Fruit fly (Drosophila melanogaster) whole organism, embryonic: ENCODE measurements around the gene PIP82.

Source experiments
- BEAF-32 ChIP-seq: fragments of 200-800 bp; sonication (Bioruptor generic); optimal IDR thresholded peaks from 3 replicates; lab custom pipeline; 2017; ENCODE audit warnings: missing biosample characterization, missing genetic modification characterization, mild to moderate bottlenecking, moderate library complexity, missing genetic modification reagents
- Blimp-1 ChIP-seq: fragments of 200-800 bp; sonication (Bioruptor generic); optimal IDR thresholded peaks from 3 replicates; lab custom pipeline; 2018; ENCODE audit warnings: missing biosample characterization, missing genetic modification characterization, mild to moderate bottlenecking, moderate library complexity, missing genetic modification reagents
- CG14710 ChIP-seq: fragments of 200-800 bp; sonication (Bioruptor generic); optimal IDR thresholded peaks from 3 replicates; lab custom pipeline; 2019; ENCODE audit warnings: missing biosample characterization, mild to moderate bottlenecking, missing genetic modification characterization, moderate library complexity
- CG17385 ChIP-seq: fragments of 200-800 bp; sonication (Bioruptor generic); optimal IDR thresholded peaks from 3 replicates; lab custom pipeline; 2018; ENCODE audit warnings: missing biosample characterization, mild to moderate bottlenecking, missing genetic modification characterization
- CG1832 ChIP-seq: fragments of 200-800 bp; sonication (Bioruptor generic); optimal IDR thresholded peaks from 2 replicates; lab custom pipeline; 2017; ENCODE audit warnings: missing biosample characterization, mild to moderate bottlenecking, missing genetic modification characterization, inconsistent platforms
- CG3407 ChIP-seq: fragments of 200-800 bp; sonication (Bioruptor generic); optimal IDR thresholded peaks from 2 replicates; lab custom pipeline; 2018; ENCODE audit warnings: missing biosample characterization, mild to moderate bottlenecking, missing genetic modification characterization
- CG34376 ChIP-seq: fragments of 200-800 bp; sonication (Bioruptor generic); optimal IDR thresholded peaks from 2 replicates; lab custom pipeline; 2018; ENCODE audit warnings: missing biosample characterization, mild to moderate bottlenecking, missing genetic modification characterization
- CG34422 ChIP-seq: fragments of 200-800 bp; sonication (Bioruptor generic); IDR thresholded peaks from 3 replicates; pipeline ENCODE4 v1.3.6; 2022; ENCODE audit warnings: missing biosample characterization, missing genetic modification characterization
- CG6813 ChIP-seq: fragments of 200-800 bp; sonication (Bioruptor generic); optimal IDR thresholded peaks from 2 replicates; lab custom pipeline; 2017; ENCODE audit warnings: missing biosample characterization, missing genetic modification characterization, mild to moderate bottlenecking, moderate library complexity, missing genetic modification reagents
- CG8281 ChIP-seq: fragments of 200-800 bp; sonication (Bioruptor generic); optimal IDR thresholded peaks from 2 replicates; lab custom pipeline; 2018; ENCODE audit warnings: missing biosample characterization, mild to moderate bottlenecking, missing genetic modification characterization, moderate library complexity
- CG9876 ChIP-seq: fragments of 200-800 bp; sonication (Bioruptor generic); optimal IDR thresholded peaks from 2 replicates; lab custom pipeline; 2016; ENCODE audit warnings: missing biosample characterization, missing genetic modification characterization
- D19B ChIP-seq: fragments of 200-800 bp; sonication (Bioruptor generic); optimal IDR thresholded peaks from 2 replicates; lab custom pipeline; 2017; ENCODE audit warnings: missing biosample characterization, mild to moderate bottlenecking, missing genetic modification characterization
- Deaf1 ChIP-seq: fragments of 200-800 bp; optimal IDR thresholded peaks from 3 replicates; lab custom pipeline; 2019; ENCODE audit warnings: missing biosample characterization, mild to moderate bottlenecking, missing genetic modification characterization, moderate library complexity
- E2f2 ChIP-seq: fragments of 200-800 bp; sonication (Bioruptor generic); IDR thresholded peaks from 2 replicates; pipeline ENCODE4 v1.3.6; 2022; ENCODE audit warnings: missing biosample characterization, missing genetic modification characterization
- GATAe ChIP-seq: fragments of 200-800 bp; sonication (Bioruptor generic); conservative IDR thresholded peaks from 2 replicates; pipeline ENCODE4 v1.3.6; 2022; ENCODE audit warnings: missing biosample characterization, missing genetic modification characterization
- HmgZ ChIP-seq: fragments of 200-800 bp; sonication (Bioruptor generic); optimal IDR thresholded peaks from 2 replicates; lab custom pipeline; 2018; ENCODE audit warnings: missing biosample characterization, mild to moderate bottlenecking, missing genetic modification characterization
- Hr78 ChIP-seq, 2 experiments: fragments of 200-800 bp in 1 of 2; fragments of >200 bp in 1 of 2; sonication (Bioruptor generic) in 1 of 2; optimal IDR thresholded peaks; 2 replicates each; lab custom pipeline; 2017 to 2019; ENCODE audit warnings: missing biosample characterization in 2 of 2, missing genetic modification characterization in 2 of 2, mild to moderate bottlenecking in 1 of 2, moderate library complexity in 1 of 2
- NFAT ChIP-seq: fragments of 200-800 bp; sonication (Bioruptor generic); IDR thresholded peaks from 2 replicates; pipeline ENCODE4 v1.3.6; 2022; ENCODE audit warnings: missing biosample characterization, missing genetic modification characterization
- Pdp1 ChIP-seq, 2 experiments: fragments of 200-800 bp; sonication (Bioruptor generic); optimal IDR thresholded peaks; 3 replicates each; lab custom pipeline; 2016; ENCODE audit warnings: missing biosample characterization in 2 of 2, missing genetic modification characterization in 2 of 2, mild to moderate bottlenecking in 1 of 2, moderate library complexity in 1 of 2
- Rfx ChIP-seq: fragments of 200-800 bp; sonication (Bioruptor generic); IDR thresholded peaks from 2 replicates; pipeline ENCODE4 v1.3.6; 2022; ENCODE audit warnings: missing biosample characterization, missing genetic modification characterization
- Spps ChIP-seq: fragments of 200-800 bp; sonication (Bioruptor generic); optimal IDR thresholded peaks from 2 replicates; lab custom pipeline; 2018; ENCODE audit warnings: missing biosample characterization, mild to moderate bottlenecking, missing genetic modification characterization
- Sry-δ ChIP-seq: fragments of 200-800 bp; sonication (Bioruptor generic); optimal IDR thresholded peaks from 2 replicates; lab custom pipeline; 2016; ENCODE audit warnings: missing biosample characterization, missing genetic modification characterization
- Trl ChIP-seq, 3 experiments: fragments of >200 bp in 2 of 3; fragments of 200-800 bp in 1 of 3; sonication (Bioruptor generic) in 1 of 3; optimal IDR thresholded peaks; 2 replicates in 1 of 3; 3 replicates in 2 of 3; lab custom pipeline; 2016 to 2017; ENCODE audit warnings: missing biosample characterization in 1 of 3, missing genetic modification characterization in 1 of 3
- ash1 ChIP-seq: fragments of 200-800 bp; sonication (Bioruptor generic); optimal IDR thresholded peaks from 2 replicates; lab custom pipeline; 2018; ENCODE audit warnings: missing biosample characterization, mild to moderate bottlenecking, missing genetic modification characterization
- br ChIP-seq: fragments of >200 bp; optimal IDR thresholded peaks from 2 replicates; lab custom pipeline; 2017
- cg ChIP-seq: fragments of 200-800 bp; sonication (Bioruptor generic); optimal IDR thresholded peaks from 3 replicates; lab custom pipeline; 2019; ENCODE audit warnings: missing biosample characterization, mild to moderate bottlenecking, missing genetic modification characterization, moderate library complexity
- crol ChIP-seq: fragments of 200-800 bp; sonication (Bioruptor generic); IDR thresholded peaks from 2 replicates; pipeline ENCODE4 v1.3.6; 2022; ENCODE audit warnings: missing biosample characterization, missing genetic modification characterization
- ewg ChIP-seq: fragments of 200-800 bp; sonication (Bioruptor generic); optimal IDR thresholded peaks from 3 replicates; lab custom pipeline; 2017; ENCODE audit warnings: mild to moderate bottlenecking, missing biosample characterization, missing genetic modification reagents, missing genetic modification characterization
- exex ChIP-seq: fragments of 200-800 bp; sonication (Bioruptor generic); optimal IDR thresholded peaks from 4 replicates; lab custom pipeline; 2018; ENCODE audit warnings: missing biosample characterization, mild to moderate bottlenecking, missing genetic modification characterization, moderate library complexity
- fru ChIP-seq: fragments of >200 bp; optimal IDR thresholded peaks from 2 replicates; lab custom pipeline; 2017
- kah ChIP-seq: fragments of 200-800 bp; sonication (Bioruptor generic); optimal IDR thresholded peaks from 2 replicates; lab custom pipeline; 2018; ENCODE audit warnings: missing biosample characterization, mild to moderate bottlenecking, missing genetic modification characterization
- lab ChIP-seq: fragments of 200-800 bp; sonication (Bioruptor generic); optimal IDR thresholded peaks from 3 replicates; lab custom pipeline; 2017; ENCODE audit warnings: missing biosample characterization, missing genetic modification characterization, mild to moderate bottlenecking, moderate library complexity, missing genetic modification reagents
- pros ChIP-seq: fragments of 200-800 bp; sonication (Bioruptor generic); optimal IDR thresholded peaks from 3 replicates; lab custom pipeline; 2019; ENCODE audit warnings: missing biosample characterization, mild to moderate bottlenecking, missing genetic modification characterization, moderate library complexity
- row ChIP-seq: fragments of 200-800 bp; sonication (Bioruptor generic); IDR thresholded peaks from 3 replicates; pipeline ENCODE4 v1.3.6; 2022; ENCODE audit warnings: missing biosample characterization, missing genetic modification characterization
- toy ChIP-seq: fragments of 200-800 bp; sonication (Bioruptor generic); IDR thresholded peaks from 2 replicates; pipeline ENCODE4 v1.3.6; 2022; ENCODE audit warnings: missing biosample characterization, missing genetic modification characterization
- ttk ChIP-seq: fragments of 200-800 bp; sonication (Bioruptor generic); IDR thresholded peaks from 2 replicates; pipeline ENCODE4 v2.1.2; 2022; ENCODE audit warnings: missing biosample characterization, missing genetic modification characterization

Gene PIP82

DNA sequence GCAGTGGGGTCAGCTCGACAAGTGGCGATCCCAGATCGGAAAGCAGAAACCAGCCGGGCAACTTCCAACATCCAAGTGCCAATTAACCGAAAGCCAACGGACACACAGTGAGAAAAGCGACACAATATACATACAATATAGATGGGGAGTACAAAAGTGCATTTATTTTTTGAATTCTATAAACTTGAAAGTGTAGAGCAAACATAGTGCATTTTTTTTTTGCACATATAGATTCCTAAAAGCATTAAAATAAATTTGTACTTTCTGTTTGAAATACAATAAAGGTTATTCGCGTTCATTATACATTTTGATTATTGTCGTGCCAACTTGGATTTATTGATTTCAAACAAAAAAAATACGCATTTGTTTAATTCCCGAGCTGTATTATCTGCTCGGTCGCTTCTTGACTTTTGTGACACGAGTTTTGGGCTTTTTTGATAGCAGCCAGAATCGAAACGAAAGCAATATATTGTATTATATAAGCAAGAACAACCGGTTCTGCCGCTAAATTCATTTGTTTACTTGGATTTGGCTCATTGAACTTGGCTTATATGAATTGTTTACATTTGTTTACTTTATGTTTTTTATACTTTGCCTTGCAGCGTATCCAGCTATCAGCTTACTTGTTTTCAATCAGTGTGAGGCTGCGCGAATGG lies 43.6 kb upstream of the PIP82 start, which contains the start of gene spirit:
Gene spirit (minus strand): TSS at position 655 of the 656 bp plus-strand sequence.
- TF ChIP-seq Pdp1 (GFP tag; optimal IDR thresholded peaks at IDR 0.05; lab: Kevin White, UChicago) = peak in 1 of 2 experiments; percentile 89
- TF ChIP-seq CG6813 = no peak
- TF ChIP-seq, all 482 proteins: peak for 1

DNA sequence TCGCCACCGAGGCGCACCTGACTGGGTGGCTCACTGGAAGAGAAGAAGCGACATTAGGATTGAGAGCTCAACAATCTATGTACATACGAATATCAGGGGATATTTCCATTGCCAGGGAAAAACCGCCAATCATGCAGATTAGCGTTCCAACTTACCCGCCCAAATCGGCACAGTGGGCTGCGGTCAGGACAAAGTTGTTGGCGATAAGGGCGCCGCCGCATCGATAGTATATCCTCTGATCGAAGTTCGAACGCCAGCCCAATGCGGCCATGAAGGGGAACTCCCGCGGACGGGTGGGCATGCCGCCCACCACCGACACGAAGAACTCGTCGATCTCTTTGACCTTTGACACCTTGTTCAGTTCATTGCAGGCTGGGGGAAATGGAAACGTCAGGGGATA lies 42.4 kb upstream of the PIP82 start:
- TF ChIP-seq ttk = no peak
- peak in 1 of 2 experiments; percentile 32 for TF ChIP-seq Hr78 (GFP tag; optimal IDR thresholded peaks at IDR 0.05; lab: Kevin White, UChicago)

DNA sequence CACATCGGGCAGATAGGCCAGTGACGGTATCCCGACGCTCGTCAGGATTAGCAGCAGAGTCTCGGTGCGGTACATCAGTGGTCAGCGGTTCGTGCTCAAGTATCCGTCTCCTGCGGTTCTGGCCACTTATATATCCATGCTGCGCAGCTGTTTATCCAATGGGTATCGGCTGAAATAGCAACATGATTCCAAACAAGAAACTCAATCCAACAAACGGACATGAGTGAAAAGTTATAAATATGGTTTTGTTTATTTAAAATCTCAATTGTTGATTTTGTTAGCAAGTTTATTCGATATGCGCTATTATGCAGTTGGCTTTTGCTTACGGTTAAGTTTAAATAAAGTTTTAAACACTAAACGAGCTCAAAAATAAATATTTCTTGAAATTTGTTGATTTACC lies 41.4 kb upstream of the PIP82 start, which contains the start of gene CG12111:
Gene CG12111 (minus strand): TSS at position 101 of the 400 bp plus-strand sequence.
- no peak for TF ChIP-seq CG9876 (GFP tag; lab: Kevin White, UChicago)
- TF ChIP-seq CG3407 (GFP tag; lab: Kevin White, UChicago) = no peak
- no peak for TF ChIP-seq Spps (tag; lab: Kevin White, UChicago)
- no peak for TF ChIP-seq E2f2
- no peak for TF ChIP-seq Sry-δ
- no peak for TF ChIP-seq GATAe (GFP tag; lab: Robert Waterston, UW)
- no peak for TF ChIP-seq D19B (GFP tag; lab: Kevin White, UChicago)
- no peak for TF ChIP-seq fru (lab: Kevin White, UChicago)
- no peak for TF ChIP-seq CG17385 (GFP tag; lab: Kevin White, UChicago)
- no peak for TF ChIP-seq cg (GFP tag; lab: Kevin White, UChicago)
- no peak for TF ChIP-seq HmgZ (tag; lab: Kevin White, UChicago)
- TF ChIP-seq CG14710 (tag; lab: Kevin White, UChicago) = no peak
- TF ChIP-seq lab (GFP tag; lab: Kevin White, UChicago) = no peak
- no peak for TF ChIP-seq ash1 (GFP tag; lab: Kevin White, UChicago)
- no peak for TF ChIP-seq br
- no peak for TF ChIP-seq crol (GFP tag; lab: Robert Waterston, UW)
- TF ChIP-seq CG34422 = no peak
- TF ChIP-seq CG8281 (tag; lab: Kevin White, UChicago) = no peak
- TF ChIP-seq row = no peak

DNA sequence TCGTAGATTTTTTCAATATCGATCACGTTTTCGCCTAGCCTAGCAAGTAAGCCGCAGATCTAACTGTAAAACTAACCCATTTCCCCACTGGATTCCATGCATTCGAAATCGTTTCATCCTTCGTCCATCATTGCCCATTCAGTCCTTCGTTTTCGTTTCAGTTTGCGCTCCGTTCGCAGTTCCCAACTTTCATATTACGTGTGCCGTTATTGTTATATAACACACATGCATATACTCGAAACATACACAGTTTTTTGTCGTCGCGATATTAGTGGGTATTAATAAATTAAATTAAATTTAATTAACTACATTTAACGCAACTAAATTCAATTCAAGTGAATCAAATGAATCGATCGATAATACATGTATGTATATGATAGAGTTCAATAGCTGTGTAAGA lies 40.1 kb upstream of the PIP82 start:
- TF ChIP-seq kah (GFP tag; lab: Kevin White, UChicago) (no peak), BEAF-32 (no peak), Pdp1 (GFP tag; optimal IDR thresholded peaks at IDR 0.05; lab: Kevin White, UChicago) (peak in 1 of 2 experiments; percentile 93)

DNA sequence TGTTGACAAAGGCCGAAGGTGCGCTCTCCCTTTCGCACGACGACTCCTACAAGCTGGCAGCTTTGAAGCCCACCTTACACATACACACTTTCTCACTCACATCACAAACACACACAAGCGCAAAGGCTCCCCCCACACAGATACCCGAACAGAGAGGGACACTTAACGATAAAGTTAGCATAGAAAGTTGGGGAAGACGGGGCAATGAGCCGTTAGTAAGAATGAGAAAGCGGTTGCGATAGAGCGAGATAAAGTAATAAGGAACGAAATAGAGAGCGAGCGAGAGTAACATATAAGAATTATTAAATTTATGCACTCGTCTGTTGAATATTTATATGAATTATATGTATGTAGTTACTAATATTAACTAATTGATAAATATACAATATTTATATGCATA lies 39.5 kb upstream of the PIP82 start:
- TF ChIP-seq pros (GFP tag; lab: Kevin White, UChicago) (peak; percentile 12), NFAT (GFP tag; lab: Robert Waterston, UW) (0 out of 2 replicates have a peak, but pooled peaks have one; percentile 14), ewg (GFP tag; lab: Kevin White, UChicago) (no peak), GATAe (GFP tag; lab: Robert Waterston, UW) (no peak), Blimp-1 (peak; percentile 11), cg (GFP tag; lab: Kevin White, UChicago) (peak; percentile 62), Deaf1 (peak; percentile 8), Trl (optimal IDR thresholded peaks at IDR 0.05; lab: Kevin White, UChicago) (peak in 1 of 2 experiments; percentile 12), Trl (GFP tag; optimal IDR thresholded peaks at IDR 0.05; lab: Kevin White, UChicago) (no peak), exex (tag; lab: Kevin White, UChicago) (peak; percentile 1), CG1832 (peak; percentile 41), CG34376 (GFP tag; lab: Kevin White, UChicago) (peak; percentile 53), Rfx (GFP tag; lab: Robert Waterston, UW) (peak; percentile 19; the same call in 1 of the 2 replicates), toy (no peak)
- TF ChIP-seq, all 482 proteins: peak for 10
